Fruit fly (Drosophila melanogaster): ENCODE data around the gene ValRS-m.

ValRS-m gene

dm6 chr3L:9011485-9012389 lies 47.2 kb upstream of the ValRS-m start (continued):
- TF ChIP-seq pzg (GFP tag; optimal IDR thresholded peaks at IDR 0.05) (no peak), dysf (GFP tag; IDR thresholded peaks at IDR 0.05) (peak; percentile 55; the same call in 1 of the 3 replicates), tup (GFP tag; optimal IDR thresholded peaks at IDR 0.05) (no peak), Jarid2 (GFP tag; optimal IDR thresholded peaks at IDR 0.05) (peak; percentile 6), otp (GFP tag; IDR thresholded peaks at IDR 0.05) (peak; percentile 87), crol (GFP tag; IDR thresholded peaks at IDR 0.05) (peak; percentile 64), Doc2 (GFP tag; IDR thresholded peaks at IDR 0.05) (peak; percentile 21; the same call in 1 of the 2 replicates), CG18476 (GFP tag; optimal IDR thresholded peaks at IDR 0.05) (peak; percentile 63), so (GFP tag; IDR thresholded peaks at IDR 0.05) (no peak), h (optimal IDR thresholded peaks at IDR 0.05) (no peak), CG9932 (GFP tag; IDR thresholded peaks at IDR 0.05) (no peak), az2 (GFP tag; optimal IDR thresholded peaks at IDR 0.05) (peak; percentile 72), Adf1 (GFP tag; IDR thresholded peaks at IDR 0.05) (no peak), chn (GFP tag; optimal IDR thresholded peaks at IDR 0.05) (peak; percentile 70), CG9727 (GFP tag; optimal IDR thresholded peaks at IDR 0.05) (peak; percentile 94), CG12071 (GFP tag; optimal IDR thresholded peaks at IDR 0.05) (peak; percentile 17), CG17385 (GFP tag; optimal IDR thresholded peaks at IDR 0.05) (peak; percentile 36), twi (tag; optimal IDR thresholded peaks at IDR 0.05) (peak; percentile 98), unc-4 (GFP tag; IDR thresholded peaks at IDR 0.05; ENCODE audit: partially characterized antibody) (no peak), fd64A (GFP tag; optimal IDR thresholded peaks at IDR 0.05) (peak; percentile 54), CG32772 (GFP tag; IDR thresholded peaks at IDR 0.05) (peak; percentile 82), hth (optimal IDR thresholded peaks at IDR 0.05) (peak; percentile 48), CG3065 (GFP tag; optimal IDR thresholded peaks at IDR 0.05) (peak; percentile 59), ttk (GFP tag; IDR thresholded peaks at IDR 0.05) (peak; percentile 75), Taf1 (GFP tag; IDR thresholded peaks at IDR 0.05) (no peak), bsh (GFP tag; optimal IDR thresholded peaks at IDR 0.05) (peak in 1 of 2 experiments; percentile 86), Fer3 (tag; optimal IDR thresholded peaks at IDR 0.05) (no peak), zfh1 (GFP tag; IDR thresholded peaks at IDR 0.05) (peak; percentile 95), MBD-R2 (GFP tag; IDR thresholded peaks at IDR 0.05) (0 out of 2 replicates have a peak, but pooled peaks have one; percentile 20), sob (GFP tag; IDR thresholded peaks at IDR 0.05) (peak; percentile 69), ase (GFP tag; IDR thresholded peaks at IDR 0.05) (peak; percentile 66; the same call in 1 of the 3 replicates), pnt (GFP tag; optimal IDR thresholded peaks at IDR 0.05) (peak; percentile 80), Ptx1 (GFP tag; IDR thresholded peaks at IDR 0.05) (peak; percentile 69), CG2120 (GFP tag; optimal IDR thresholded peaks at IDR 0.05) (no peak), pum (GFP tag; optimal IDR thresholded peaks at IDR 0.05) (peak; percentile 90), CG17568 (GFP tag; optimal IDR thresholded peaks at IDR 0.05) (no peak), CG9215 (GFP tag; IDR thresholded peaks at IDR 0.05) (peak; percentile 50), Oli (tag; optimal IDR thresholded peaks at IDR 0.05) (peak; percentile 69), pan (optimal IDR thresholded peaks at IDR 0.05) (no peak), pan (GFP tag; optimal IDR thresholded peaks at IDR 0.05 in 1 of 2, IDR thresholded peaks at IDR 0.05 in 1 of 2) (peak in 1 of 2 experiments; percentile 70), inv (GFP tag; IDR thresholded peaks at IDR 0.05; ENCODE audit: partially characterized antibody) (no peak), sd (tag; optimal IDR thresholded peaks at IDR 0.05) (no peak), gt (GFP tag; IDR thresholded peaks at IDR 0.05) (0 out of 2 replicates have a peak, but pooled peaks have one; percentile 35), pho (GFP tag; optimal IDR thresholded peaks at IDR 0.05) (no peak), her (GFP tag; optimal IDR thresholded peaks at IDR 0.05) (peak; percentile 53), CG34422 (GFP tag; IDR thresholded peaks at IDR 0.05) (peak; percentile 65; the same call in 1 of the 3 replicates), CG6765 (GFP tag; optimal IDR thresholded peaks at IDR 0.05) (no peak), zen2 (GFP tag; IDR thresholded peaks at IDR 0.05; ENCODE audit: partially characterized antibody) (no peak), Mad (GFP tag; optimal IDR thresholded peaks at IDR 0.05) (peak; percentile 45), CG16813 (GFP tag; IDR thresholded peaks at IDR 0.05; ENCODE audit: partially characterized antibody) (no peak)

All from whole organism, embryonic.